Fruit fly (Drosophila melanogaster) S2 (cell line): ENCODE results near the gene Gr77a.
A peak's percentile ranks its signal among the peaks of the same experiment; 100 is the strongest.

Experiments used
- CG8478 ChIP-seq: fragments of >200 bp; optimal IDR thresholded peaks from 2 replicates; lab custom pipeline; 2018
- CTCF ChIP-seq, 2 experiments: fragments of >200 bp; optimal IDR thresholded peaks; 2 replicates each; lab custom pipeline; 2018

DNA sequence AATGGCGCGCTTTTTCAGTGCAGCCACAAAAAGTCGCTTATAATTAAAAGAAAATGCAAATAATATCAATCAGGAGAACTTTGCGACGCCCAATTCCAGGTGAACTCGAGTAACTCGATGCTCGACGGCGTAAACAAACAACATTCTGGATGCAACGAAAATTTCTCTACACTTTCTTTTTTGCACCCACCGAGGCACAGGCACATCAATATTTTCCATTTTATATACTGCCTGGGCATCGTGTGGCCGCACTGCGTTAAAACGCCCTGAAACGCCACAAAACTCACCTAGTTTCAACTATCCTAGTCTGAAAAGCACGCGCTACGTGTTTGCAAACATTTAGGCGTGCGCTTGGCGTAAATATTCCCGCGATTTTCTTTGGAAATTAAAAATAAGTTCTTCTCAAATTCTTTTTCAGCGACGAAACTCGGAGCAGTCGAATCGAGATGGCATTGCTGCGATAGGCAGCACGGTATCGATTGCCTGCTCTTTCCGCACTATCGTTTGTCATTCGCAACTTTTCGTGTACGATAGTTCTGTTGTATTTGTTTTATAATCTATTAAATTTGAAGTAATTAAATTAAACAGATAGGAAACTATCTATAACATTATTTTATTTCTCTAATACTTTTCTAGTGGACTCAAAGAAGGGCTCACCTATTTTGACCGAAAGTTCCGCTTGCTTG, 46.7 kb upstream of the Gr77a start, which contains the start of gene Pcif1:
- TF ChIP-seq CG8478 (lab: Kevin White, UChicago) (no peak), CTCF (optimal IDR thresholded peaks at IDR 0.05; lab: Kevin White, UChicago) (peak in 1 of 2 experiments; percentile 33)
